Worm (Caenorhabditis elegans) whole organism, mixed stage, embryonic: ENCODE measurements around the gene F44E7.9.

Experiments
- M03D4.4 ChIP-seq: sonication (generic microtip); optimal IDR thresholded peaks from 2 replicates; lab custom pipeline; 2017; ENCODE audit warnings: mild to moderate bottlenecking, missing genetic modification characterization, missing compliant biosample characterization
- bed-3 ChIP-seq: fragments of 200-800 bp; sonication (Bioruptor generic); optimal IDR thresholded peaks from 3 replicates; lab custom pipeline; 2018; ENCODE audit warnings: mild to moderate bottlenecking, missing genetic modification characterization, moderate library complexity, missing compliant biosample characterization
- blmp-1 ChIP-seq: fragments of 150-350 bp; optimal IDR thresholded peaks from 2 replicates; lab custom pipeline; 2014; ENCODE audit warnings: missing biosample characterization, missing genetic modification characterization
- ceh-39 ChIP-seq: fragments of 150-350 bp; optimal IDR thresholded peaks from 2 replicates; lab custom pipeline; 2014; ENCODE audit warnings: missing biosample characterization, missing genetic modification characterization
- ceh-43 ChIP-seq: fragments of 200-800 bp; sonication (Bioruptor generic); optimal IDR thresholded peaks from 2 replicates; lab custom pipeline; 2018; ENCODE audit warnings: mild to moderate bottlenecking, missing genetic modification characterization, moderate library complexity, missing compliant biosample characterization
- ceh-83 ChIP-seq: fragments of 200-800 bp; sonication (Bioruptor generic); optimal IDR thresholded peaks from 2 replicates; lab custom pipeline; 2018; ENCODE audit warnings: mild to moderate bottlenecking, missing genetic modification characterization, missing compliant biosample characterization
- ces-1 ChIP-seq: fragments of 150-350 bp; optimal IDR thresholded peaks from 2 replicates; lab custom pipeline; 2014; ENCODE audit warnings: missing biosample characterization, missing genetic modification reagents, missing genetic modification characterization
- cnd-1 ChIP-seq: fragments of 200-800 bp; sonication (Bioruptor generic); optimal IDR thresholded peaks from 2 replicates; lab custom pipeline; 2018; ENCODE audit warnings: mild to moderate bottlenecking, missing genetic modification characterization, missing compliant biosample characterization
- drap-1 ChIP-seq: fragments of 200-800 bp; sonication (Bioruptor generic); optimal IDR thresholded peaks from 3 replicates; lab custom pipeline; 2018; ENCODE audit warnings: mild to moderate bottlenecking, missing genetic modification characterization, missing compliant biosample characterization
- elt-1 ChIP-seq: sonication (generic microtip); optimal IDR thresholded peaks from 2 replicates; lab custom pipeline; 2017; ENCODE audit warnings: missing genetic modification characterization, mild to moderate bottlenecking, missing compliant biosample characterization, antibody characterized with exemption, moderate library complexity, borderline replicate concordance; ENCODE audit not compliant: insufficient read depth
- elt-3 ChIP-seq: fragments of 150-350 bp; optimal IDR thresholded peaks from 2 replicates; lab custom pipeline; 2014; ENCODE audit warnings: missing biosample characterization, missing genetic modification characterization
- flh-1 ChIP-seq: fragments of 200-800 bp; sonication (Bioruptor generic); optimal IDR thresholded peaks from 2 replicates; lab custom pipeline; 2018; ENCODE audit warnings: mild to moderate bottlenecking, missing genetic modification characterization, moderate library complexity, missing compliant biosample characterization
- ham-2 ChIP-seq: fragments of 200-800 bp; sonication (Bioruptor generic); optimal IDR thresholded peaks from 2 replicates; lab custom pipeline; 2018; ENCODE audit warnings: mild to moderate bottlenecking, missing genetic modification characterization, missing compliant biosample characterization
- hlh-1 ChIP-seq: fragments of 150-350 bp; optimal IDR thresholded peaks from 2 replicates; lab custom pipeline; 2014; ENCODE audit warnings: missing biosample characterization, missing genetic modification reagents, missing genetic modification characterization
- lin-13 ChIP-seq: fragments of 150-350 bp; optimal IDR thresholded peaks from 2 replicates; lab custom pipeline; 2014; ENCODE audit warnings: missing biosample characterization, missing genetic modification characterization
- lin-32 ChIP-seq: fragments of 200-800 bp; sonication (Bioruptor generic); optimal IDR thresholded peaks from 2 replicates; lab custom pipeline; 2018; ENCODE audit warnings: mild to moderate bottlenecking, missing genetic modification characterization, missing compliant biosample characterization
- lsy-2 ChIP-seq: fragments of 150-350 bp; optimal IDR thresholded peaks from 2 replicates; lab custom pipeline; 2014; ENCODE audit warnings: missing biosample characterization, missing genetic modification characterization
- mab-5 ChIP-seq: fragments of 150-350 bp; optimal IDR thresholded peaks from 2 replicates; lab custom pipeline; 2014; ENCODE audit warnings: missing biosample characterization, missing genetic modification characterization
- mep-1 ChIP-seq: fragments of 150-350 bp; optimal IDR thresholded peaks from 2 replicates; lab custom pipeline; 2017; ENCODE audit warnings: missing biosample characterization, missing genetic modification reagents, missing genetic modification characterization, inconsistent platforms
- mls-2 ChIP-seq: sonication (generic microtip); optimal IDR thresholded peaks from 2 replicates; lab custom pipeline; 2016; ENCODE audit warnings: mild to moderate bottlenecking, missing genetic modification characterization, moderate library complexity, missing compliant biosample characterization
- nhr-12 ChIP-seq: fragments of 150-350 bp; optimal IDR thresholded peaks from 2 replicates; lab custom pipeline; 2014; ENCODE audit warnings: missing biosample characterization, missing genetic modification characterization
- nhr-2 ChIP-seq: fragments of 150-350 bp; optimal IDR thresholded peaks from 2 replicates; lab custom pipeline; 2014; ENCODE audit warnings: missing biosample characterization, missing genetic modification characterization
- nhr-237 ChIP-seq: fragments of 150-350 bp; optimal IDR thresholded peaks from 2 replicates; lab custom pipeline; 2014; ENCODE audit warnings: missing biosample characterization, missing genetic modification characterization
- nhr-28 ChIP-seq: fragments of 150-350 bp; optimal IDR thresholded peaks from 2 replicates; lab custom pipeline; 2014; ENCODE audit warnings: missing biosample characterization, missing genetic modification characterization
- nhr-76 ChIP-seq: sonication (generic microtip); optimal IDR thresholded peaks from 2 replicates; lab custom pipeline; 2017; ENCODE audit warnings: missing biosample characterization, missing genetic modification characterization
- pha-4 ChIP-seq: fragments of 150-350 bp; optimal IDR thresholded peaks from 2 replicates; lab custom pipeline; 2018; ENCODE audit warnings: missing biosample characterization, missing genetic modification reagents, missing genetic modification characterization
- sem-2 ChIP-seq: fragments of 200-800 bp; sonication (Bioruptor generic); optimal IDR thresholded peaks from 2 replicates; lab custom pipeline; 2018; ENCODE audit warnings: mild to moderate bottlenecking, missing genetic modification characterization, missing compliant biosample characterization
- snpc-4 ChIP-seq: fragments of 150-350 bp; optimal IDR thresholded peaks from 2 replicates; lab custom pipeline; 2014; ENCODE audit warnings: missing biosample characterization, missing genetic modification characterization
- sptf-1 ChIP-seq: sonication (generic microtip); optimal IDR thresholded peaks from 2 replicates; lab custom pipeline; 2017; ENCODE audit warnings: mild to moderate bottlenecking, missing genetic modification characterization, moderate library complexity, missing compliant biosample characterization
- tbx-8 ChIP-seq: fragments of 200-800 bp; sonication (Bioruptor generic); optimal IDR thresholded peaks from 2 replicates; lab custom pipeline; 2018; ENCODE audit warnings: mild to moderate bottlenecking, missing genetic modification characterization, moderate library complexity, missing compliant biosample characterization
- unc-120 ChIP-seq: sonication (generic microtip); optimal IDR thresholded peaks from 2 replicates; lab custom pipeline; 2017; ENCODE audit warnings: missing genetic modification characterization, missing compliant biosample characterization; ENCODE audit not compliant: poor library complexity, severe bottlenecking
- unc-39 ChIP-seq: fragments of 150-350 bp; optimal IDR thresholded peaks from 2 replicates; lab custom pipeline; 2014; ENCODE audit warnings: missing biosample characterization, missing genetic modification characterization
- unc-62 ChIP-seq: fragments of 150-350 bp; optimal IDR thresholded peaks from 2 replicates; lab custom pipeline; 2014; ENCODE audit warnings: missing biosample characterization, missing genetic modification reagents, missing genetic modification characterization
- zip-8 ChIP-seq: fragments of 150-350 bp; optimal IDR thresholded peaks from 2 replicates; lab custom pipeline; 2014; ENCODE audit warnings: missing biosample characterization, missing genetic modification characterization
- ztf-11 ChIP-seq: fragments of 150-350 bp; optimal IDR thresholded peaks from 2 replicates; lab custom pipeline; 2014; ENCODE audit warnings: missing biosample characterization, missing genetic modification characterization

Gene F44E7.9

DNA sequence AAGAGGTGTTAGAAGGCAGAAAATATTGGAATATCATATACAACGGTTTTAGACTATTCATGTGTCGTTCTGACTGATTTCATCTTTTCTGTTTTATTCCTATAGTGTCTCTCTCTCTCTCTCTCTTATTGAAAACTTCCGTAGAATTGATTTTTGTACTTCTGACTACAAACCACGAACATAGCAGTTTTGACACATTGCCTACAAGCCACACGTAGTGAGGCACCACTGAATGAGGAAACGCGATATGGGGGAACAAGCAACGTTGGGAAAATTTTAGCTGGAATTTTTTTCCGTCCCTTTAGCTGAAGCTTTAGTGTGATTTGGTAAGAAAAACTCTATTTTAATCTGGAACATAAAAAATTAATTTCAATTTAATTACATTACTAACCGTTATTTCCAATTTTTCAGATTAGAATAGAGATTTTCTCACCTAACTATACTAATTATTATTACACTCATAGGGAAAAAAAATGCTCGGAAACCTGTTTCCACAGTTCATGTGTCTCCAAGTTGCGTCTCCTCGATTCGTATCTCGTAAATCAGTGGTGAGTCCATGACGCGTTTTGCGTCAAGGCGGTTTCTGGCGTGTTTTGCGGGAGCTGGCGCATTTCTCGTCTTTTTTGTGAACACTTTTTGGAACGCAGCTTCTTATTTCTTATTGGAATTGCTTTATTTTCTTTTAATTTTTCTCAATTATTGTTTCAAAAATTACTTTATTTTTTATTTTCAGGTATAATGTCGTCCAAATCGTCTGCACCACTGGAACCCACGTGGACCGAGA, at the start of gene F44E7.9, which contains the start of gene nhr-142:
TSS of gene F44E7.9 (plus strand) at position 734 of the 784 bp plus-strand sequence.
TSS of gene nhr-142 (minus strand) at position 57 of the 784 bp plus-strand sequence.
- TF ChIP-seq lin-32 (no peak), elt-3 (tag; lab: Kevin White, UChicago) (no peak), unc-62 (GFP tag; lab: Kevin White, UChicago) (peak; percentile 29), blmp-1 (tag; lab: Kevin White, UChicago) (no peak), sem-2 (GFP tag; lab: Kevin White, UChicago) (no peak), bed-3 (GFP tag; lab: Kevin White, UChicago) (peak; percentile 23), nhr-12 (no peak), ztf-11 (no peak), snpc-4 (tag; lab: Kevin White, UChicago) (no peak), zip-8 (tag; lab: Kevin White, UChicago) (no peak), elt-1 (tag; lab: Kevin White, UChicago) (no peak), flh-1 (GFP tag; lab: Kevin White, UChicago) (no peak), mab-5 (tag; lab: Kevin White, UChicago) (no peak), mls-2 (tag; lab: Kevin White, UChicago) (no peak), nhr-28 (tag; lab: Kevin White, UChicago) (no peak), lin-13 (tag; lab: Kevin White, UChicago) (peak; percentile 83), lsy-2 (tag; lab: Kevin White, UChicago) (peak; percentile 72), sptf-1 (tag; lab: Kevin White, UChicago) (peak; percentile 77), nhr-76 (no peak), unc-120 (tag; lab: Kevin White, UChicago) (peak; percentile 37), pha-4 (tag; lab: Kevin White, UChicago) (peak; percentile 36), unc-39 (tag; lab: Kevin White, UChicago) (no peak), nhr-237 (peak; percentile 47), cnd-1 (tag; lab: Kevin White, UChicago) (peak; percentile 4), tbx-8 (GFP tag; lab: Kevin White, UChicago) (no peak), ceh-43 (GFP tag; lab: Kevin White, UChicago) (peak; percentile 16), ceh-39 (no peak), ces-1 (peak; percentile 49), ceh-83 (GFP tag; lab: Kevin White, UChicago) (no peak), drap-1 (GFP tag; lab: Kevin White, UChicago) (peak; percentile 71), hlh-1 (tag; lab: Kevin White, UChicago) (no peak), nhr-2 (no peak), ham-2 (GFP tag; lab: Kevin White, UChicago) (no peak), mep-1 (tag; lab: Kevin White, UChicago) (peak; percentile 80), M03D4.4 (peak; percentile 50)

DNA sequence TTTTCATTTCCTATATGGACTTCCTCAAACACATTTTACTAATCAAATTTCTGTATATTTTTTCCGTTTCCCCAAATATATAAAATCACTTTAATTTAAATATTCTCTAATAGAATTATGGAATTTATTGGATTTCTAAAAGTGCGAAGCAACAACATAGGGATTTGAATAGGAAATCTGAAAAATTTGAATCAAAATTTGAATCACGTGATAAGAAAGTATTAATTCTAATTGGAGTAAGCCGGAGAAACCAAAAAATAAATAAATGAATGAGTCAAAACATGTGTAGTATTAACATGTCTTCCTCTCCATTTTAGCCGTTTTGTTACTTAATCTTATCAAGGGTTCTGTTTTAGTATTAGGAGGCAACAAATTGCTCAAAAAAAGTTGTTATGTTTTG, 49.8 kb upstream of the F44E7.9 start:
- TF ChIP-seq nhr-237 (no peak), hlh-1 (tag; lab: Kevin White, UChicago) (no peak), M03D4.4 (no peak), sem-2 (GFP tag; lab: Kevin White, UChicago) (no peak), unc-62 (GFP tag; lab: Kevin White, UChicago) (no peak), blmp-1 (tag; lab: Kevin White, UChicago) (no peak), elt-1 (tag; lab: Kevin White, UChicago) (no peak)

DNA sequence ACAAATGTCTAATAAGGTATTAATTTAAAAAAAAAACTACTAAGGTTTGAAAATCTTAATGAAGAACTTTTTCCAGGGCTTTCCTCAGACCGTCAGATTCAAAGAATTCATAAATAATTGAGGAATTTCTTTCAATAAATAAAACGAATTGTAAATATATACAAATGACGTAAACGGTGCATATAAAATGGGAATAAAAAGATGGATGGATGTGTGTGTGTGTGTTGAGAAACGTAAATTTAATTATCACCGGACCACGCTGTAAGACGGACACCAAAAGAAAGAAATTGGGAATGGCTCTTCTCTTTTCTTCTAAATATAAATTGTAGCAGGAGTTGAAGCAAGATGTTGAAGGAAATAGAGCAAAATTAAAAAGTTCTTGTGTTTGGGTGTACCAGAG, 44.8 kb upstream of the F44E7.9 start:
- TF ChIP-seq pha-4 (tag; lab: Kevin White, UChicago) (no peak), ces-1 (peak; percentile 60)
